Fruit fly (Drosophila melanogaster): ENCODE results near the gene KrT95D.

Gene KrT95D

DNA sequence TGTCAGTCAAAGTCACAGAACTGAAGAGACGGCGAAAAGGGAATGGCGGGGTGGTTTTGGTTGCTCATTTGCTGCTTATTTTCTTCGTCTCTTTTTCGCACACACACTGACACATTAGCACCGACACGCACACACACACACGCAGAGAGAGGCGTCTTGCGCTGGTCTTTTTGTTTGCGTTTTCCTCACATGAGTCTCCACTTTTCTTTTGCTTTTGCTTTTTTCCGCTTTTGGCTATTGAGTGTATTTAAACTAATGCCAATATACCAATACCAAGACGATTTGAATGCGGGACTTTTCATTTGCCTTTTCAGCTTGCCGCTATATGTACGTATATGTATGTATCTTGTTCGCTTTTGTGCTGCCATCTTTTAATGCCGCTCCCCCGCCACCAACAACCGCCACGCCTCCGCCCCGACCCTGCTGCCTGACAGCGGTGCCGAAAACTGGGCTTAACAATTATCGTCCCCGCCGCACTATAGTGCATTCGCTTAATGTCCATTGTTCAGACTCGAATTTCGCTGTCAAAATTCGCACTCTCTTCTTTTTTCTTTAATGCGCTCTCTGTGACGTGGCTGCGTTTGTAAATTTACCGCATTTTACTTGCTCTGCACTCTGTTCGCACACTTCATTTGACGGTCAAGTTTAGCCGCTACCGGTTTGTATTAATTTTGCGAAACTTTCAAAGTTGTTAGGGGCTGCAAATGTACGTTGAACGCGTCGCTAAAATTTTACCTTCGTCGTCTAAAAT lies 15.8 kb upstream of the KrT95D start, which contains the start of gene CG5986:
Gene CG5986 (plus strand): TSS at position 565 of the 751 bp plus-strand sequence.
- peak; percentile 52 for TF ChIP-seq CG17801 (GFP tag; optimal IDR thresholded peaks at IDR 0.05; ENCODE audit: partially characterized antibody)

- TF ChIP-seq CG17801 (GFP tag; optimal IDR thresholded peaks at IDR 0.05; ENCODE audit: partially characterized antibody) = no peak
Measured at dm6 chr3R:24046580-24047225, 15.1 kb upstream of the KrT95D start.

DNA sequence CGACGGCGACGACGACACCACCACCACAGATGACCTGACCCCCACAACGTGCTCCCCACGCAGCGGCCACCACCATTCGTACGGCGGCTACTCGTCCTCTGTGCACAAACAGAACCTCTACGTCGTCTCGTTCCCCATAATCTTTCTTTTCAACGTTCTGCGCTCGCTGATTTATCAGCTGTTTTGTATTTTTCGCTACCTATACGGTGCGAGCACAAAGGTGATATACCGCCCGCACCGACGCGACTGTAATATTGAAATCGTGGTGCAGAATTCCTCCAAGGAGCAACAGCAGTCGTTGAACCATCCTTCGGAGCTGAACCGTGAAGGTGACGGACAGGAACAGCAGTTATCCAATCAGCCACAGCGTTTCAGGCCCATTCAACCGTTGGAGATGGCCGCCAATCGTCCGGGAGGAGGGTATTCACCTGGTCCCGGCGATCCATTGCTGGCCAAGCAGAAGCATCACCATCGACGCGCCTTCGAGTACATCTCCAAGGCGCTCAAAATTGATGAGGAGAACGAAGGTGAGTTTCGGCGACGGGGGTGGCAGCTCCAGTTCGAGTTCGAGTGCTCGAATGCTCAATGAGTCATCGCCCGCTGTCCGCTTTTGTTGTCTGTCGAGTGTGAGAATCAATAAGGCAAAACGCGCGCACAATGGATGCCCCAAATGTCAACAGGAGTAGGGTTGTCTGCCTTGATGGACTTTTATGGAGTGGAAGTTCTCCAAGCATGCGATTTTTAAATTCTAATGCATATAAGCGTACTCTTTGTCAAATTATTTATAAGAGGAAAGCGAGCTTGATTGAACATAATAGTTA lies 7.3 kb upstream of the KrT95D start, which contains the start of gene Miro:
Gene Miro (minus strand): TSS at position 112 of the 821 bp plus-strand sequence.
- peak; percentile 16 for TF ChIP-seq CG17801 (GFP tag; optimal IDR thresholded peaks at IDR 0.05; ENCODE audit: partially characterized antibody)

DNA sequence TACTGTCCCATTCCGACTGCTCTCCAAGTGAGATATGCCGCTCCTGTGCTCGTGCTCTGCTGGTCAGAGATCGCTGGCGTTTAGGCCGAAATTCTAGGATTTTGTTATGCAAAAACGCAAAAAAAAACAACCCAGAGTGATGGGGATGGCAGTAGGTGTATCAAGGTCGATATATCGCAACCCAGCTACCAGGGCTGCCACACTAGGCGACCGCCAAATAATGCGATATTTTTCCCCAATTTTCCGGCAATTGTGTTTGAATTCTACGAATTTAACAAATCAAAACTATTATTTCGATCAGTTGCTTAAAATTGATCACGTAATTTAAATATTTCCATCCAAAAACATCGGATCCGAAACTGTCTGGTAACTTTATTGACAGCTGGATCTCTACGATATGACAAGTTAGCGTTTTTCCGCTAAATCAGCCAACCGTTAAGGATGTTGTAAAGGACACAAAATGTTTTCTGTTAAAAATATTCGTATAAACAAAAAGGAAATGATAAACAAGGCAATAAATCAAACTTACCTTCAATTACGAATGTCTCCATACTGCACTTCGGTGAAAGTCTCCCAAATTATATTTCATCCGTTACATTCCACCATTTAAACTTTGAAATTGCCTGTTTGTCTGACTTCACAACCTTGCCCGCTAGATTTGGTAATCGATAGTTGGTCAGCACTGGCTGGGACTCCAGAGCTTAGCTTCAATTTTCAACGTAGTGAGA lies 6.1 kb upstream of the KrT95D start, which contains the start of gene spas:
Gene spas (plus strand): TSS at position 678 of the 728 bp plus-strand sequence.
- no peak for TF ChIP-seq CG17801 (GFP tag; optimal IDR thresholded peaks at IDR 0.05; ENCODE audit: partially characterized antibody)

DNA sequence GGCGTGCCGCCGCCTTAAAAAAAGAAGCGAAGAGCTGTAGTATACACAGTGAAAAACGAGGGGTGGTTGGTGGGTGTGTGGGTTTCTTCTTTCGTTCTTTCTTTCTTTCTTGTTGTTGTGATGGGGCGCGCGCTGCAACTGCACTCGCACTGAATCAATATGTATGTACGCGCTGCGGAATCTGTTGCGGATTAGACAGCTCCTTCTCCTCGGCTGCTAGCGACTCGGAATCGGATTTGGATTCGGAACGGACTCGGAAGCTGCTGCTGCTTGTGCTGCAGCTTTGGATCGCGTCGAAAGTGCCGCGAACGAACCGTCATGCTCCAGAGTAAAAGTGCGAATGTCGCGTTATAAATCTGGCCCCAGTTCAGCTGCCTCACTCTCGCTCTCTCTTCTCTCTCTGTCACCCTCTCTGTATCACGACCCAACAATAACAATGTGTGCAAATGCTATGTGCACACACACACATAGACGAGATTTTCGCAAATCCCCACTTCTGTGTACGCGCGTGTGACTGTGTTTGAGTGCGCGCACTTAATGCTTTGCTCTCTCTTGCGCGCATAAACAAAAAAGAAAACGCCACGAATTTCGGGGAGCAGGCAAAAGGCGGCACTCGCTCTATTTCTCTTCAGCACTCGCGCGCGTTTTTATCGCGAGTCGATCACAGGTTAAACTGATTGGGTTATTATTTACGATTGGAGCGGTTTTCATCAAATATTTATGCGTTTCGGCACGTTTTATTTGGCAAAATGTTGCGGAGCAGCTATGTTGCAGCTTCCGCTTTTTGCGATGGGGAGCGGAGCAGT lies 405 bp downstream of the KrT95D start:
- peak; percentile 31 for TF ChIP-seq CG17801 (GFP tag; optimal IDR thresholded peaks at IDR 0.05; ENCODE audit: partially characterized antibody)

DNA sequence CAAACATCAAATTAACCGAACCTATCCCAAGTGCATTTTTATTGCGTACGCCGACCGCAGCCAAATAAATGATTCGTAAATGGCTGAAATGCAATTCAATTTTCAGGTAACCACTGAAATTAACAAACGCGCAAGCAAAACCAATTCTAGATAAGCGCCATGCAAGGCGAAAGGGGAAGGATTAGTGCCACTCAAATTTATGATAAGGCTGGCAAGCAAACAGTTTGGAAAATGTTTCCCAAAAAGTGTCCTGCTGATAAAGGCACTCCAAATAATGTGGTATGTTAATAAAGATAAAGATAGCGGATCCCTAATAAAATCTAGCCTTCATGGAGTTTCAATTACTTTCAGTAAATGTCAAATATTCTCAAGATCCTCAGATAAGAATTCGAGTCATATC lies 4.4 kb downstream of the KrT95D start:
- no peak for TF ChIP-seq CG17801 (GFP tag; optimal IDR thresholded peaks at IDR 0.05; ENCODE audit: partially characterized antibody)

DNA sequence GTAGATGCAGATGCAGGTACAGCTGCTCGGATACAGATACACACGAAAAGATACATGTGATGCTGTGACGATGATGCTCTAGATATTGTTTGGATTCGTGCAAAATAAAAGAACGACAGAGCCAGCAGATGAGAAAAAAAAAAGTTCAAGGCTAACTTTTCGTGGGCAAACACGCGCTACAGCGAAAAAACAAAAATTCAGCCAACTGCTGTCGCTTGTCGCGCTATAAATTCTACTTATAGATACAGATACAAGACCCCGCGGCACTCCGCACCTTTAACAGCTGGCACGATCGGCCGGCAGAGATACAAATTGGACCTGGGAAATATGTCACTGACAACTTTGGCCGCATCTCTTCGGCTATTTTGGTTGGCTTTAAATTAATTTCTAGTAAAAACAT lies 5.1 kb downstream of the KrT95D start:
- TF ChIP-seq CG17801 (GFP tag; optimal IDR thresholded peaks at IDR 0.05; ENCODE audit: partially characterized antibody) = no peak

DNA sequence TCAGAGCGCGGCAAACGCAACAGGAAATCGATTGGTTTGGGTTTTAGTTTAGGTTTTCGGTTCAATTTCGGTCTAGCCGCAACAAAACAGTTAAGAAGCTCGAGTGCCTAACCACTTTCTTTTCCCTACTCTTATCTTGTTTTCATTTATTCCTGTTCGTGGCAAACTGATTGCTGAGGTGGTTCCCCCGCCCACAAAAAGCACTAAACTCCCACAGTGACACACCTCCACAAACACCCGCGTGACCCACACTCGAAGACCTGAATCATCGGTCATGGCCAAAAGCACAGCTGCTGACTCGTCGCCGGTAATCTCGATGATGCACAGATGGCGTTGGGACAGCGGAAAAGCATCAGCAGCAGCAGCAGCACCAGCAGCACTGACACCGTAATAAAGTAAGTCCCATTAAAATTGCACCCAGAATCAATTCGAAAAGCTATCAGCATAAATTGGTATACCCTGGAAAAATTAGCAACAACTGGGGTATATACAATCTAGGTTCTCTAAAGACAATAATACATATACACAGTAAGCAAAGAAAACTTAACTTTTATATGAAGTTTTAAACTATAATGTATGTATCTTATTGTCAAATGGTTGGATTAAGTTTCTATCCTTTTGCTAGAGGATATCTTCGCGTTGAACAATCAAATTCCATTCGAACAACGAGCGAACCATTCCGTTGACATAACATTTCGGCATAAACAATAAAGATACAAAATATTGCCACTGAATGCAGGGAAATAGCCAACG lies 5.7 kb downstream of the KrT95D start:
- no peak for TF ChIP-seq CG17801 (GFP tag; optimal IDR thresholded peaks at IDR 0.05; ENCODE audit: partially characterized antibody)

- TF ChIP-seq CG17801 (GFP tag; optimal IDR thresholded peaks at IDR 0.05; ENCODE audit: partially characterized antibody) = no peak
Measured at dm6 chr3R:24024688-24025087, 6.9 kb downstream of the KrT95D start.

DNA sequence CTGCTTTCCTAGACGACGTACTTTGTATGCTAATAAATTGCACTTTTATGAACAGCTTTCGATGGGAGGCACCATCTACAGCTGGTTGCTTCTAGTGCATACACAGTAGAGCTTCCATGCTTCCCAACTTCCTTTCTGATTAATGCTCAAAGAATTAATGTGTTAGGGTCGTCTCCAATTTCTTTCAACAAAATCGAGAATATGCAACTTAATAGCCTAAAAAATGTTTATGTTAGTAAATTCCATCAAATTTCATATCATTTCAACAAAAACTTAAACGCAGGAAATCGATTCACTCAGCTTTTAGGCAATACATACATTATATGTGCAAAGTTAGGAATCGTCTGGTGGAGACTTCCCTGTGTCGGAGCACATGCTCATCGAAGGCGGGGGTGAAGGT lies 7.5 kb downstream of the KrT95D start:
- no peak for TF ChIP-seq CG17801 (GFP tag; optimal IDR thresholded peaks at IDR 0.05; ENCODE audit: partially characterized antibody)

DNA sequence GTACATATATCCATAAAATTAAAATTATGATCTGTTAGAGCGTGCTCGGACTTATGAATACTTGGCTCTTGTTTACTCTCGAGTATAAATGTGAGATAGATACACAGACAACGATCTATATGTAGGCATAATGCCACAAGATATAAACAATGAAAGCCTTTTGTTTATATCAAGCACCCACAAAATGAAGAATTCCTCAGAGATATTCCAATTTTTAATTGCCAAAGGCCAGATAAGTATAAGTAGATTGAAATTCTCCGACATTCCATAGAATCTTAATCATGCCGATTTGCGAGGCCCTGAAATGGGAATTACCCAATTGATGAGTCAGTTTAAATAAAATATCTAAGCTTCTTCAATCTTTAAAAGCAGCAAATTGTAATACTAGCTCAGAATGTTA lies 9.7 kb downstream of the KrT95D start:
- no peak for TF ChIP-seq CG17801 (GFP tag; optimal IDR thresholded peaks at IDR 0.05; ENCODE audit: partially characterized antibody)

dm6 chr3R:24017648-24018047 lies 14.0 kb downstream of the KrT95D start:
- TF ChIP-seq CG17801 (GFP tag; optimal IDR thresholded peaks at IDR 0.05; ENCODE audit: partially characterized antibody) = no peak
